Fruit fly (Drosophila melanogaster) whole organism, embryonic: Measurements from ENCODE around the gene CG10214.

Source experiments
- Abd-B ChIP-seq: fragments of 200-800 bp; sonication (Bioruptor generic); optimal IDR thresholded peaks from 2 replicates; lab custom pipeline; 2018; ENCODE audit warnings: missing biosample characterization, mild to moderate bottlenecking, missing genetic modification characterization, moderate library complexity
- Bteb2 ChIP-seq: fragments of 200-800 bp; sonication (Bioruptor generic); optimal IDR thresholded peaks from 2 replicates; lab custom pipeline; 2016; ENCODE audit warnings: missing biosample characterization, missing genetic modification characterization
- CG10543 ChIP-seq: fragments of 200-800 bp; sonication (Bioruptor generic); optimal IDR thresholded peaks from 3 replicates; lab custom pipeline; 2017; ENCODE audit warnings: missing biosample characterization, mild to moderate bottlenecking, missing genetic modification characterization, moderate library complexity
- CG10654 ChIP-seq: fragments of 200-800 bp; sonication (Bioruptor generic); optimal IDR thresholded peaks from 2 replicates; lab custom pipeline; 2016; ENCODE audit warnings: missing biosample characterization, missing genetic modification characterization
- CG11247 ChIP-seq: fragments of 200-800 bp; sonication (Bioruptor generic); IDR thresholded peaks from 2 replicates; pipeline ENCODE4 v1.3.6; 2022; ENCODE audit warnings: missing biosample characterization, missing genetic modification characterization
- CG11504 ChIP-seq: fragments of 200-800 bp; sonication (Bioruptor generic); optimal IDR thresholded peaks from 3 replicates; lab custom pipeline; 2019; ENCODE audit warnings: missing biosample characterization, mild to moderate bottlenecking, missing genetic modification characterization, moderate library complexity
- CG12236 ChIP-seq: fragments of 200-800 bp; sonication (Bioruptor generic); optimal IDR thresholded peaks from 2 replicates; lab custom pipeline; 2016; ENCODE audit warnings: missing biosample characterization, missing genetic modification characterization
- CG12391 ChIP-seq: fragments of 200-800 bp; sonication (Bioruptor generic); optimal IDR thresholded peaks from 3 replicates; lab custom pipeline; 2018; ENCODE audit warnings: missing biosample characterization, mild to moderate bottlenecking, missing genetic modification characterization, moderate library complexity
- CG13123 ChIP-seq: fragments of 200-800 bp; sonication (Bioruptor generic); optimal IDR thresholded peaks from 2 replicates; lab custom pipeline; 2016; ENCODE audit warnings: missing biosample characterization, missing genetic modification characterization
- CG13287 ChIP-seq: fragments of 200-800 bp; sonication (Bioruptor generic); IDR thresholded peaks from 2 replicates; pipeline ENCODE4 v1.3.6; 2022; ENCODE audit warnings: missing biosample characterization, missing genetic modification characterization; ENCODE audit not compliant: partially characterized antibody
- CG13894 ChIP-seq: fragments of 200-800 bp; sonication (Bioruptor generic); optimal IDR thresholded peaks from 3 replicates; lab custom pipeline; 2018; ENCODE audit warnings: missing biosample characterization, mild to moderate bottlenecking, missing genetic modification characterization, moderate library complexity
- CG14710 ChIP-seq: fragments of 200-800 bp; sonication (Bioruptor generic); optimal IDR thresholded peaks from 3 replicates; lab custom pipeline; 2019; ENCODE audit warnings: missing biosample characterization, mild to moderate bottlenecking, missing genetic modification characterization, moderate library complexity
- CG15073 ChIP-seq: fragments of 200-800 bp; sonication (Bioruptor generic); optimal IDR thresholded peaks from 2 replicates; lab custom pipeline; 2016; ENCODE audit warnings: missing biosample characterization, missing genetic modification characterization
- CG18011 ChIP-seq: fragments of 200-800 bp; sonication (Bioruptor generic); optimal IDR thresholded peaks from 2 replicates; lab custom pipeline; 2017; ENCODE audit warnings: missing biosample characterization, missing genetic modification characterization, mild to moderate bottlenecking, moderate library complexity, missing genotype
- CG2875 ChIP-seq: fragments of 200-800 bp; sonication (Bioruptor generic); optimal IDR thresholded peaks from 2 replicates; lab custom pipeline; 2017; ENCODE audit warnings: missing biosample characterization, mild to moderate bottlenecking, missing genetic modification characterization, missing genetic modification reagents
- CG31388 ChIP-seq: fragments of 200-800 bp; sonication (Bioruptor generic); optimal IDR thresholded peaks from 2 replicates; lab custom pipeline; 2016; ENCODE audit warnings: missing biosample characterization, missing genetic modification characterization
- CG32532 ChIP-seq: fragments of 200-800 bp; sonication (Bioruptor generic); IDR thresholded peaks from 2 replicates; pipeline ENCODE4 v1.3.6; 2022; ENCODE audit warnings: missing biosample characterization, missing genetic modification characterization
- CG32767 ChIP-seq: fragments of 200-800 bp; sonication (Bioruptor generic); IDR thresholded peaks from 2 replicates; pipeline ENCODE4 v1.3.6; 2022; ENCODE audit warnings: missing biosample characterization, missing genetic modification characterization
- CG34422 ChIP-seq: fragments of 200-800 bp; sonication (Bioruptor generic); IDR thresholded peaks from 3 replicates; pipeline ENCODE4 v1.3.6; 2022; ENCODE audit warnings: missing biosample characterization, missing genetic modification characterization
- CG4730 ChIP-seq: fragments of 200-800 bp; sonication (Bioruptor generic); IDR thresholded peaks from 2 replicates; pipeline ENCODE4 v1.3.6; 2022; ENCODE audit warnings: missing biosample characterization, missing genetic modification characterization
- CG7963 ChIP-seq: fragments of 200-800 bp; sonication (Bioruptor generic); IDR thresholded peaks from 3 replicates; pipeline ENCODE4 v1.3.6; 2022; ENCODE audit warnings: missing biosample characterization, missing genetic modification characterization; ENCODE audit not compliant: partially characterized antibody
- CG8089 ChIP-seq: fragments of 200-800 bp; sonication (Bioruptor generic); optimal IDR thresholded peaks from 3 replicates; lab custom pipeline; 2016; ENCODE audit warnings: missing biosample characterization, missing genetic modification characterization
- CG9876 ChIP-seq: fragments of 200-800 bp; sonication (Bioruptor generic); optimal IDR thresholded peaks from 2 replicates; lab custom pipeline; 2016; ENCODE audit warnings: missing biosample characterization, missing genetic modification characterization
- CG9932 ChIP-seq: fragments of 200-800 bp; sonication (Bioruptor generic); IDR thresholded peaks from 2 replicates; pipeline ENCODE4 v1.3.6; 2022; ENCODE audit warnings: missing biosample characterization, missing genetic modification characterization
- Camta ChIP-seq: fragments of 200-800 bp; sonication (Bioruptor generic); optimal IDR thresholded peaks from 2 replicates; lab custom pipeline; 2016; ENCODE audit warnings: missing biosample characterization, missing genetic modification characterization
- Drgx ChIP-seq: fragments of 200-800 bp; sonication (Bioruptor generic); IDR thresholded peaks from 2 replicates; pipeline ENCODE4 v1.3.6; 2022; ENCODE audit warnings: missing biosample characterization, missing genetic modification characterization
- E2f2 ChIP-seq: fragments of 200-800 bp; sonication (Bioruptor generic); IDR thresholded peaks from 2 replicates; pipeline ENCODE4 v1.3.6; 2022; ENCODE audit warnings: missing biosample characterization, missing genetic modification characterization
- Hr78 ChIP-seq, 2 experiments: fragments of 200-800 bp in 1 of 2; fragments of >200 bp in 1 of 2; sonication (Bioruptor generic) in 1 of 2; optimal IDR thresholded peaks; 2 replicates each; lab custom pipeline; 2017 to 2019; ENCODE audit warnings: missing biosample characterization in 2 of 2, missing genetic modification characterization in 2 of 2, mild to moderate bottlenecking in 1 of 2, moderate library complexity in 1 of 2
- MBD-R2 ChIP-seq: fragments of 200-800 bp; sonication (Bioruptor generic); IDR thresholded peaks from 2 replicates; pipeline ENCODE4 v1.3.6; 2022; ENCODE audit warnings: missing biosample characterization, missing genetic modification characterization
- Med ChIP-seq: fragments of 200-800 bp; sonication (Bioruptor generic); peaks from one replicate; lab custom pipeline; 2016; ENCODE audit warnings: missing biosample characterization, missing genetic modification characterization, mild to moderate bottlenecking, inconsistent platforms, moderate library complexity
- Ravus ChIP-seq: fragments of 200-800 bp; sonication (Bioruptor generic); IDR thresholded peaks from 2 replicates; pipeline ENCODE4 v1.3.6; 2022; ENCODE audit warnings: missing biosample characterization, missing genetic modification characterization
- Scr ChIP-seq: fragments of 200-800 bp; sonication (Bioruptor generic); IDR thresholded peaks from 2 replicates; pipeline ENCODE4 v1.3.6; 2022; ENCODE audit warnings: missing biosample characterization, missing genetic modification characterization; ENCODE audit not compliant: partially characterized antibody
- al ChIP-seq: fragments of 200-800 bp; sonication (Bioruptor generic); IDR thresholded peaks from 2 replicates; pipeline ENCODE4 v1.3.6; 2022; ENCODE audit warnings: missing biosample characterization, missing genetic modification characterization
- amos ChIP-seq: fragments of 200-800 bp; sonication (Bioruptor generic); IDR thresholded peaks from 2 replicates; pipeline ENCODE4 v1.3.6; 2022; ENCODE audit warnings: missing biosample characterization, missing genetic modification characterization; ENCODE audit not compliant: partially characterized antibody
- az2 ChIP-seq: fragments of 200-800 bp; sonication (Bioruptor generic); optimal IDR thresholded peaks from 3 replicates; lab custom pipeline; 2016; ENCODE audit warnings: missing biosample characterization, missing genetic modification characterization
- bbx ChIP-seq: fragments of 200-800 bp; sonication (Bioruptor generic); IDR thresholded peaks from 2 replicates; pipeline ENCODE4 v1.3.6; 2022; ENCODE audit warnings: missing biosample characterization, missing genetic modification characterization; ENCODE audit not compliant: partially characterized antibody
- bsh ChIP-seq, 2 experiments: fragments of 200-800 bp; sonication (Bioruptor generic); optimal IDR thresholded peaks; 2 replicates each; lab custom pipeline; 2017 to 2018; ENCODE audit warnings: mild to moderate bottlenecking in 2 of 2, missing biosample characterization in 2 of 2, missing genetic modification characterization in 2 of 2, moderate library complexity in 1 of 2
- chinmo ChIP-seq: fragments of 200-800 bp; sonication (Bioruptor generic); IDR thresholded peaks from 4 replicates; pipeline ENCODE4 v1.3.6; 2022; ENCODE audit warnings: missing biosample characterization, missing genetic modification characterization; ENCODE audit not compliant: partially characterized antibody
- da ChIP-seq: fragments of 200-800 bp; sonication (Bioruptor generic); optimal IDR thresholded peaks from 2 replicates; lab custom pipeline; 2016; ENCODE audit warnings: missing biosample characterization, missing genetic modification characterization
- ems ChIP-seq: fragments of 200-800 bp; sonication (Bioruptor generic); optimal IDR thresholded peaks from 3 replicates; lab custom pipeline; 2016; ENCODE audit warnings: missing biosample characterization, missing genetic modification characterization
- gcm ChIP-seq: fragments of 200-800 bp; sonication (Bioruptor generic); optimal IDR thresholded peaks from 2 replicates; lab custom pipeline; 2019; ENCODE audit warnings: missing biosample characterization, mild to moderate bottlenecking, missing genetic modification characterization, moderate library complexity
- grn ChIP-seq: fragments of 200-800 bp; sonication (Bioruptor generic); optimal IDR thresholded peaks from 3 replicates; lab custom pipeline; 2017; ENCODE audit warnings: missing biosample characterization, missing genetic modification characterization
- kni ChIP-seq: fragments of 200-800 bp; sonication (Bioruptor generic); optimal IDR thresholded peaks from 3 replicates; lab custom pipeline; 2017; ENCODE audit warnings: mild to moderate bottlenecking, missing biosample characterization, missing genetic modification reagents, missing genetic modification characterization
- nerfin-1 ChIP-seq: fragments of 200-800 bp; sonication (Bioruptor generic); optimal IDR thresholded peaks from 3 replicates; lab custom pipeline; 2019; ENCODE audit warnings: missing biosample characterization, mild to moderate bottlenecking, missing genetic modification characterization, moderate library complexity
- nom ChIP-seq: fragments of 200-800 bp; sonication (Bioruptor generic); optimal IDR thresholded peaks from 2 replicates; lab custom pipeline; 2017; ENCODE audit warnings: missing biosample characterization, missing genetic modification characterization, mild to moderate bottlenecking, moderate library complexity, missing genetic modification reagents
- pan ChIP-seq, 4 experiments: fragments of >200 bp in 3 of 4; fragments of 200-800 bp in 1 of 4; sonication (Bioruptor generic) in 1 of 4; optimal IDR thresholded peaks in 3 of 4; IDR thresholded peaks in 1 of 4; 2 replicates each; pipeline versions ENCODE4 v1.3.6 to Lab custom; 2017 to 2022; ENCODE audit warnings: missing biosample characterization in 2 of 4, missing genetic modification characterization in 2 of 4, mixed read lengths in 1 of 4
- sens-2 ChIP-seq: fragments of 200-800 bp; sonication (Bioruptor generic); IDR thresholded peaks from 2 replicates; pipeline ENCODE4 v1.3.6; 2022; ENCODE audit warnings: missing biosample characterization, missing genetic modification characterization
- shn ChIP-seq: fragments of 200-800 bp; sonication (Bioruptor generic); optimal IDR thresholded peaks from 3 replicates; lab custom pipeline; 2016; ENCODE audit warnings: missing biosample characterization, missing genetic modification characterization
- slp2 ChIP-seq: fragments of 200-800 bp; sonication (Bioruptor generic); optimal IDR thresholded peaks from 2 replicates; lab custom pipeline; 2016; ENCODE audit warnings: missing biosample characterization, missing genetic modification characterization
- z ChIP-seq: fragments of 200-800 bp; sonication (Bioruptor generic); IDR thresholded peaks from 3 replicates; pipeline ENCODE4 v1.3.6; 2022; ENCODE audit warnings: missing biosample characterization, missing genetic modification characterization

The CG10214 gene

DNA sequence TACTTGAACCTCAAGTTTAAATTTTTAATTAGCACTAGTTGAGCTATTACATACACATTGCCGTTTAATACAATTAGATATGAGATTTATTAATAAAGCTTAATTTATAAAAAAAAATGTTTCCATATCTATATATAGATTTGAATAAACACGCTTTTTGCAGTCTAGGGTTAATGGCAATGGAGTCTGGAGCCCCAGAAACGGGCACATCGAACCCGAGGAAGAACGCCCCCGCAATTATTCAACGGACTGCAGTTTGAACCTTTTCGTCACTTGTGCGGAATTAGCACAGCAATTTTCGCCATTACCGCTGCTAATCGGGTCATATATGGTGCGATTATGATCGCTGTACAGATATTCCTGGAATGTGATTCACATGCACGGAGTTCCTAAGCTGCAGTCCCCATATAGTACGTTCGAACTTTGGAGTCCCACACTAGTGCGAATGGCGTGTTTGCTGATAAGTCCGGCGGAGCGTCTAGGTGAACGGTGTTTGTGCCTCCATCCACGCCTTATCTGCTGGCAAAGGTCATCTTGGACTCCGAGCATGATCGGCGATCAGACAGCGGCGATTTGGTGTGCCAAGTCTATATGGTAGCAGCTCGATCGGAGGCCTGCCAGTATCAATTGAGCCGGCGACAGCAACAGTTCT lies 3.5 kb downstream of the CG10214 start, which contains the start of gene Lsd-1 (continued):
- TF ChIP-seq nom (GFP tag; lab: Kevin White, UChicago) (peak; percentile 84), nerfin-1 (tag; lab: Kevin White, UChicago) (no peak), pan (optimal IDR thresholded peaks at IDR 0.05; lab: Kevin White, UChicago) (no peak), pan (GFP tag; optimal IDR thresholded peaks at IDR 0.05 in 1 of 2, IDR thresholded peaks at IDR 0.05 in 1 of 2) (no peak), Ravus (no peak), slp2 (GFP tag; lab: Kevin White, UChicago) (no peak), CG34422 (GFP tag; lab: Robert Waterston, UW) (no peak), Scr (GFP tag; lab: Robert Waterston, UW) (no peak), CG7963 (GFP tag; lab: Robert Waterston, UW) (no peak), grn (peak; percentile 29), bsh (GFP tag; optimal IDR thresholded peaks at IDR 0.05; lab: Kevin White, UChicago) (peak in 1 of 2 experiments; percentile 52), CG4730 (GFP tag; lab: Robert Waterston, UW) (no peak), CG18011 (GFP tag; lab: Kevin White, UChicago) (no peak), bbx (GFP tag; lab: Robert Waterston, UW) (no peak), CG8089 (GFP tag; lab: Kevin White, UChicago) (no peak), al (no peak), CG10543 (peak; percentile 79), chinmo (GFP tag; lab: Robert Waterston, UW) (peak; percentile 64; the same call in 1 of the 4 replicates), CG13123 (no peak), CG13894 (tag; lab: Kevin White, UChicago) (no peak), Camta (GFP tag; lab: Kevin White, UChicago) (no peak), CG12236 (GFP tag; lab: Kevin White, UChicago) (no peak), CG15073 (GFP tag; lab: Kevin White, UChicago) (no peak), CG10654 (GFP tag; lab: Kevin White, UChicago) (no peak), Hr78 (GFP tag; optimal IDR thresholded peaks at IDR 0.05; lab: Kevin White, UChicago) (peak in 1 of 2 experiments; percentile 53), Drgx (GFP tag; lab: Robert Waterston, UW) (peak; percentile 45; the same call in 1 of the 2 replicates), CG9876 (GFP tag; lab: Kevin White, UChicago) (no peak), z (GFP tag; lab: Robert Waterston, UW) (no peak), az2 (GFP tag; lab: Kevin White, UChicago) (no peak), Bteb2 (no peak), shn (no peak), kni (no peak), ems (GFP tag; lab: Kevin White, UChicago) (no peak), CG12391 (tag; lab: Kevin White, UChicago) (no peak), gcm (GFP tag; lab: Kevin White, UChicago) (no peak)

DNA sequence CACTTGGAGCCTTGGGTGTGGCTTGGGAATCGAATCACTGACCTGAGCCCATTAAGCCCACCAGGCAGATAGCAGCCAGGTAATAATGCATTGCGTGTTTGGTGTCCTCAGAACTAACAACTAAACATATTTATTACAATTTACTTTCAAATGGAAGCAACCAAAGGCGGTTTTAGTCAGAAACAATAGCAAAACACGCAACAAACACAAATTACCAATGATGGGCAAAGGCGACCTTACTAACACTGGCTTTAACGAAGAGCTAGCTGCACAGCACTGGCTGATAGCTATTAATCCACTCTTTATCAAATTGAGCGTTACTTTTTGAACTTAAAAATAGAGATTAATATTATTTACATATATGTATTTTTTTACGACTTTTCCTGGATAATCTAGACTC lies 4.3 kb downstream of the CG10214 start, which contains the start of gene udt:
udt (minus strand) TSS at position 249 of the 400 bp plus-strand sequence.
- TF ChIP-seq sens-2 (GFP tag; lab: Robert Waterston, UW): no peak
- 0 out of 2 replicates have a peak, but pooled peaks have one; percentile 22 for TF ChIP-seq CG11247 (GFP tag; lab: Robert Waterston, UW)
- no peak for TF ChIP-seq CG11504 (tag; lab: Kevin White, UChicago)
- no peak for TF ChIP-seq da (GFP tag; lab: Kevin White, UChicago)
- TF ChIP-seq Med (GFP tag; lab: Kevin White, UChicago): peak; percentile 78
- TF ChIP-seq amos: peak; percentile 8; the same call in 1 of the 2 replicates
- TF ChIP-seq CG14710 (tag; lab: Kevin White, UChicago): peak; percentile 26
- peak; percentile 33; the same call in 1 of the 2 replicates for TF ChIP-seq CG13287 (GFP tag; lab: Robert Waterston, UW)
- peak; percentile 18; the same call in 1 of the 2 replicates for TF ChIP-seq CG9932 (GFP tag; lab: Robert Waterston, UW)
- TF ChIP-seq E2f2: peak; percentile 42
- TF ChIP-seq CG32767: no peak
- peak; percentile 46 for TF ChIP-seq Abd-B (GFP tag; lab: Kevin White, UChicago)
- peak; percentile 32; the same call in 1 of the 2 replicates for TF ChIP-seq MBD-R2 (GFP tag; lab: Robert Waterston, UW)
- no peak for TF ChIP-seq CG2875 (GFP tag; lab: Kevin White, UChicago)
- TF ChIP-seq CG32532 (GFP tag; lab: Robert Waterston, UW): no peak
- no peak for TF ChIP-seq CG31388 (GFP tag; lab: Kevin White, UChicago)
